Worm (Caenorhabditis elegans): ENCODE results near the gene smk-1.

smk-1 gene

ce11 chrV:8657911-8658310 is 50.3 kb downstream of the smk-1 start:
- TF ChIP-seq ztf-1 (GFP tag; conservative IDR thresholded peaks at IDR 0.05) (no peak), nhr-25 (tag; optimal IDR thresholded peaks at IDR 0.05) (peak; percentile 8)

DNA sequence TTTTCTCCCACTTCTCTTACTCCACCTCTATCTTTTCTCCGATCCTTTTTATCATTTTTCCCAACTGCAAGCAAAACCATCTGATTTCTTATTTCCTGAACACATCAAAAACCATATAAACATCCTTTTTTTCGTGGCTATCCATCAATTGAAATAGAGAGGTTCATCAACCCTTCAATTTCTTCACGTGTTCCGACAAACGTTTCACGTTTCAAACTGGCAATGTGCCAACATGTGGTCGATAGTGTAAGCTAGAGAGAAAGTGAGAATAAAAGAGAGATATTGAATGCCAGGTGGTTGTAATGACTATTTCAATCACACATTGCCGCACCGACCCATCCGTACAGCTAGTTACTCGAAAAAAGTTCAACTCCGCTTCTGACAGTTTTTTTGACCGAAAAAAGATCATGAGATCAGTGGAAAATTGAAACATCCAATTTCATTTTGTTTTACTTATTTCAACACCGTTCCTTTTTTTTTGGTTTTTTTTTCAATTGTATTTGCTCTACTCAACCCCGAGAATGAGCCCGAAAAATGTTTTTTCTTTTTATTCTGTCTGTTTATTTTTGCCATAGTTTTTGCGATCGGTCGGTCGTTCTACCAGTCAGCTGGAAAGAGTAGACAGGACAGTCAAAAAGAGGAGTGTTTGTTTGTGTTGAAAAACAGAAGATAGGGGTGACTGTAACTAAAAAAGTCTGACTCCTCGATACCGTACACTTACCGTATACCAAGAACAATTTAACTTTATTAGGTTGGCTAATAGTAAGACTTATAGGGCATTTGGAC is 51.2 kb downstream of the smk-1 start:
- TF ChIP-seq nhr-25 (tag; optimal IDR thresholded peaks at IDR 0.05): peak; percentile 23
- no peak for TF ChIP-seq Y55F3AM.14 (GFP tag; optimal IDR thresholded peaks at IDR 0.05)
- TF ChIP-seq nhr-237 (tag; optimal IDR thresholded peaks at IDR 0.05): no peak
- TF ChIP-seq zag-1 (tag; optimal IDR thresholded peaks at IDR 0.05): no peak
- peak; percentile 81 for TF ChIP-seq F13H6.1 (tag; optimal IDR thresholded peaks at IDR 0.05)
- TF ChIP-seq alr-1 (tag; optimal IDR thresholded peaks at IDR 0.05): no peak
- no peak for TF ChIP-seq mdl-1 (tag; optimal IDR thresholded peaks at IDR 0.05)
- peak in 1 of 2 experiments; percentile 48 for TF ChIP-seq lsy-2 (tag; optimal IDR thresholded peaks at IDR 0.05)
- no peak for TF ChIP-seq R02D3.7 (tag; optimal IDR thresholded peaks at IDR 0.05)
- no peak for TF ChIP-seq nhr-23 (tag; optimal IDR thresholded peaks at IDR 0.05)
- TF ChIP-seq elt-3 (tag; optimal IDR thresholded peaks at IDR 0.05): no peak
- TF ChIP-seq lin-11 (tag; optimal IDR thresholded peaks at IDR 0.05): no peak
- TF ChIP-seq dmd-4 (tag; optimal IDR thresholded peaks at IDR 0.05): no peak
- no peak for TF ChIP-seq ceh-82 (tag; optimal IDR thresholded peaks at IDR 0.05)
- peak; percentile 70 for TF ChIP-seq sem-4 (tag; optimal IDR thresholded peaks at IDR 0.05)
- TF ChIP-seq gmeb-1 (tag; optimal IDR thresholded peaks at IDR 0.05): no peak
- no peak for TF ChIP-seq ZK546.5 (tag; optimal IDR thresholded peaks at IDR 0.05)
- TF ChIP-seq mbf-1 (tag; optimal IDR thresholded peaks at IDR 0.05): no peak
- TF ChIP-seq fos-1 (tag; optimal IDR thresholded peaks at IDR 0.05): no peak
- TF ChIP-seq crh-2 (tag; optimal IDR thresholded peaks at IDR 0.05): no peak
- no peak for TF ChIP-seq ztf-1 (GFP tag; conservative IDR thresholded peaks at IDR 0.05)
- peak; percentile 50 for TF ChIP-seq nhr-6 (tag; optimal IDR thresholded peaks at IDR 0.05)
- TF ChIP-seq ztf-4 (tag; optimal IDR thresholded peaks at IDR 0.05): no peak
- TF ChIP-seq ama-1 (optimal IDR thresholded peaks at IDR 0.05): no peak
- TF ChIP-seq nhr-10 (tag; optimal IDR thresholded peaks at IDR 0.05): no peak
- TF ChIP-seq blmp-1 (tag; optimal IDR thresholded peaks at IDR 0.05; ENCODE audit: insufficient read depth): peak; percentile 21
- TF ChIP-seq sma-9 (GFP tag; optimal IDR thresholded peaks at IDR 0.05): peak; percentile 93
- no peak for TF ChIP-seq sma-9 (tag; optimal IDR thresholded peaks at IDR 0.05)
- no peak for TF ChIP-seq sma-3 (GFP tag; optimal IDR thresholded peaks at IDR 0.05)
- no peak for TF ChIP-seq unc-39 (tag; optimal IDR thresholded peaks at IDR 0.05)
- TF ChIP-seq nhr-129 (tag; optimal IDR thresholded peaks at IDR 0.05): peak; percentile 68
- TF ChIP-seq egl-27 (tag; optimal IDR thresholded peaks at IDR 0.05): no peak
- no peak for TF ChIP-seq nhr-21 (tag; optimal IDR thresholded peaks at IDR 0.05)
- peak; percentile 54 for TF ChIP-seq C34F6.9 (tag; optimal IDR thresholded peaks at IDR 0.05)

ce11 chrV:8660475-8660874 is 52.9 kb downstream of the smk-1 start:
- TF ChIP-seq lin-11 (tag; optimal IDR thresholded peaks at IDR 0.05): no peak
- TF ChIP-seq skn-1 (tag; optimal IDR thresholded peaks at IDR 0.05): no peak
- TF ChIP-seq egl-27 (tag; optimal IDR thresholded peaks at IDR 0.05): no peak
- no peak for TF ChIP-seq blmp-1 (tag; optimal IDR thresholded peaks at IDR 0.05; ENCODE audit: insufficient read depth)
- TF ChIP-seq unc-39 (tag; optimal IDR thresholded peaks at IDR 0.05): no peak
- no peak for TF ChIP-seq sem-4 (tag; optimal IDR thresholded peaks at IDR 0.05)
- TF ChIP-seq nhr-21 (tag; optimal IDR thresholded peaks at IDR 0.05): peak; percentile 38
- no peak for TF ChIP-seq ZK546.5 (tag; optimal IDR thresholded peaks at IDR 0.05)
- TF ChIP-seq gmeb-1 (tag; optimal IDR thresholded peaks at IDR 0.05): no peak
- no peak for TF ChIP-seq fos-1 (tag; optimal IDR thresholded peaks at IDR 0.05)
- no peak for TF ChIP-seq unc-55 (GFP tag; optimal IDR thresholded peaks at IDR 0.05)
- no peak for TF ChIP-seq nhr-77 (tag; optimal IDR thresholded peaks at IDR 0.05)
- TF ChIP-seq nhr-10 (tag; optimal IDR thresholded peaks at IDR 0.05): no peak
- peak; percentile 75 for TF ChIP-seq elt-1 (tag; optimal IDR thresholded peaks at IDR 0.05)
- no peak for TF ChIP-seq C34F6.9 (tag; optimal IDR thresholded peaks at IDR 0.05)
- no peak for TF ChIP-seq nhr-237 (tag; optimal IDR thresholded peaks at IDR 0.05)
- TF ChIP-seq sma-9 (GFP tag; optimal IDR thresholded peaks at IDR 0.05): peak; percentile 68
- TF ChIP-seq sma-9 (tag; optimal IDR thresholded peaks at IDR 0.05): no peak
- no peak for TF ChIP-seq ztf-4 (tag; optimal IDR thresholded peaks at IDR 0.05)
- TF ChIP-seq alr-1 (tag; optimal IDR thresholded peaks at IDR 0.05): no peak
- TF ChIP-seq snpc-4 (tag; optimal IDR thresholded peaks at IDR 0.05): no peak
- no peak for TF ChIP-seq lsy-2 (tag; optimal IDR thresholded peaks at IDR 0.05)
- TF ChIP-seq mbf-1 (tag; optimal IDR thresholded peaks at IDR 0.05): no peak
- TF ChIP-seq mab-5 (tag; optimal IDR thresholded peaks at IDR 0.05): no peak
- TF ChIP-seq ama-1 (optimal IDR thresholded peaks at IDR 0.05): no peak
- TF ChIP-seq nhr-6 (tag; optimal IDR thresholded peaks at IDR 0.05): no peak
- no peak for TF ChIP-seq unc-62 (GFP tag; optimal IDR thresholded peaks at IDR 0.05)
- TF ChIP-seq lin-39 (tag; optimal IDR thresholded peaks at IDR 0.05): no peak
- no peak for TF ChIP-seq R02D3.7 (tag; optimal IDR thresholded peaks at IDR 0.05)
- no peak for TF ChIP-seq nhr-12 (tag; optimal IDR thresholded peaks at IDR 0.05)
- TF ChIP-seq ceh-16 (tag; optimal IDR thresholded peaks at IDR 0.05): peak; percentile 94
- no peak for TF ChIP-seq Y55F3AM.14 (GFP tag; optimal IDR thresholded peaks at IDR 0.05)
- TF ChIP-seq ztf-1 (GFP tag; conservative IDR thresholded peaks at IDR 0.05): no peak
- no peak for TF ChIP-seq sma-3 (GFP tag; optimal IDR thresholded peaks at IDR 0.05)
- TF ChIP-seq nhr-25 (tag; optimal IDR thresholded peaks at IDR 0.05): peak; percentile 27
- TF ChIP-seq aly-2 (tag; optimal IDR thresholded peaks at IDR 0.05): no peak
- no peak for TF ChIP-seq mdl-1 (tag; optimal IDR thresholded peaks at IDR 0.05)
